Worm (Caenorhabditis elegans) whole organism, dauer: ENCODE results near the gene T20B3.14.

Source experiments
- unc-62 ChIP-seq: sonication (generic microtip); optimal IDR thresholded peaks from 2 replicates; lab custom pipeline; 2017; ENCODE audit warnings: missing biosample characterization, missing genetic modification reagents, missing genetic modification characterization

Gene T20B3.14

DNA sequence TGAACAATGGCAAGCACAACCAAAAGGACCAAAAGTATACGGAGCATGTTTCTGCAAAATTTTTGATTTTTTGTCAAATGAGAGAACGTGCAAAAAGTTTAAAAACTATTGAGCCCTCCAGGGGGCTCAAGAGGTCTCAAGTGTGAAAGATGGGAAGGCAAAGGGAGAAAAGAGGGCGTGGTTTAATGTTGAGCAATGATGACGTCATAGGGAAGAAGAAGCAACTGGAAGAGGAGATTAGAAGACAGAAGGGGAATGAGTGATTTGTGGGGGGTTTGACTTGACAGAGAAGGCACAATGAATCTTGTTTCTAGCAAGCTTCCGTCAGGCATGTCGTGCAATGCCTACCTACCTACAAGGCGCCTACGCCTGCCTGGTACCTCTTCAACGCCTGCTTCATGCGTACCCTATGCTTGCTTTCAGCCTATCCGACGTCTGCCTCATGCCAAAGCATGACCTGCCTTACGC is at the start of gene T20B3.14:
Gene T20B3.14, minus strand, starts transcription at position 51 of the 468 bp plus-strand sequence.
- no peak for TF ChIP-seq unc-62

DNA sequence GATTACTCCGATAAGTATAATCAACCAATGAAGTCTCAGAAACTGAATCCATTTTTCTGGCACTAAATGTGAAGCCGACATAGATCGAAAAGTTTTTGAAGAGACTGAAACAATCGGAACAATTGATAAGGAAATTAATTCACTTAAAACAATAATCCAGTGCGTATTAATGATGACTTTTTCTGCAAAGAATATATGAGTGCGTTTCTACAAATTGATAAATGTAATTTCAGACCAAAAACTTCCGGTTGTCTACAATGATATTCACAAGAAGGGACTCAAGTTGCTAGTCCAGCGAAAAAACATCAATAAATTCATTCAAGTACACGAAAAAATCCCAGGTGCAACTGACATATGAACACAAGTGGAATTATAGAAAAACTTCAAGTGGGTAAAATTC is 48.6 kb upstream of the T20B3.14 start, which contains the start of gene clec-33:
Gene clec-33, minus strand, starts transcription at position 101 of the 400 bp plus-strand sequence.
- TF ChIP-seq unc-62: no peak

DNA sequence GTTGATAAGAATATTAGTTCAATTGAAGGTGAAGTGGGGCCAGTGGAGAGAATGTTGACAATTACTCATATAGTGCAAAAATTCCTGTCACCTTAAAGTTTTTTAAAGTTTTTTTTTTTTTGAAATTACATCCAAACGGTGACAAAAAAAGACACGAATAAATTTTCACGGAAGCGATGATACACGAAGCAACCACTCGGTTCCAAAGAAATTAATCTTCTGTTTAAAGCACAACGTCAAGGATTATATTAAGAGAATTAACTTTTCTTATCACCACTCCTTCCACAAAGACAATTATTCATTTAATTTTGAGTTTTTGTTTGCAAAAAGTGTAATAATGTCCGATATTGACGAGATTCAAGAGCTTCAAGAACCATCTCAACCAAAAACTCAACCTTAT is 44.3 kb upstream of the T20B3.14 start, which contains the start of gene clec-28:
Gene clec-28, plus strand, starts transcription at position 301 of the 400 bp plus-strand sequence.
- TF ChIP-seq unc-62: no peak

DNA sequence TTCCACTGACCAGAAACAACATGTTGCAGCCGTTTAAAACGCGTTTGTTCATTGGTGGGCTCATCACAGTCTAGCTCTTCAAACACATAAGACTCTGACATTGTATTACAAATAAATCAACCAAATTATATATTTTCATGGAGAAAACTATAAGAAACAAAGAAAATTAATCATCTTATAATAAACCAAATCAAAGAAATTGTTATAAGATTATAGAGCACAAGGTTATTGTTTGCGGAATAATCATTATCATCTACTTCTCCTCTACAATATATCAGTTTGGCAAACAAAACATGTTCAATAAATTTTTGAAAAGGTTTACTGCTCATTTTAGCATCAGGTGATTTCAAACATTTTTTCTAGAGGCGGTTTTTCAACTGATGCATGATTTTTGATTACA is 40.6 kb upstream of the T20B3.14 start, which contains the start of the genes clec-32 and clec-24:
Gene clec-32, minus strand, starts transcription at position 101 of the 400 bp plus-strand sequence.
Gene clec-24, plus strand, starts transcription at position 294 of the 400 bp plus-strand sequence.
- no peak for TF ChIP-seq unc-62

DNA sequence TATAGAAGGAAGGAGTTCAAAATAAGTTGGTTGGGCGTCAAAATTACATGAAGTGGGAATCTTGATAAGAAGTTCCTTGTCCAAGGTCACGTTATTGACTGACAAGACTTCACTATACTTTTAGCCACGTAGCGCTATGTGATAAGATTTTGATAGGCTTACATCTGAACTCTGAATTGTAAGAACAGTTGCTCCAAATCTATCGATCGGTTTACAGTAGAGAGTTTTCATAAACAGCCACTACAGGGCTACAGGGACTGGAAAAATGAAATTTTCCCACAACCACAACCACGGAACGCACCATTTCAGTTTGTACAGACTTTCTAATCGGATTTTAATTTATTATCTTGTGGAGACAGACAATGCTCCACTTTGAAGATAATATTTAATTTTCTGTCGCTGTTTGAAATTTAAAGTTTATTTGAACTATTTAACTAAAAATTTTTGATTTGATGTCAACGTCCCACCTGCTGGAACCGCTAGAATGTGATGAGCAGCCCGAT is 36.9 kb upstream of the T20B3.14 start, which contains the start of the genes clec-31 and clec-22:
Gene clec-31, minus strand, starts transcription at position 101 of the 503 bp plus-strand sequence.
Gene clec-22, plus strand, starts transcription at position 453 of the 503 bp plus-strand sequence.
- no peak for TF ChIP-seq unc-62

DNA sequence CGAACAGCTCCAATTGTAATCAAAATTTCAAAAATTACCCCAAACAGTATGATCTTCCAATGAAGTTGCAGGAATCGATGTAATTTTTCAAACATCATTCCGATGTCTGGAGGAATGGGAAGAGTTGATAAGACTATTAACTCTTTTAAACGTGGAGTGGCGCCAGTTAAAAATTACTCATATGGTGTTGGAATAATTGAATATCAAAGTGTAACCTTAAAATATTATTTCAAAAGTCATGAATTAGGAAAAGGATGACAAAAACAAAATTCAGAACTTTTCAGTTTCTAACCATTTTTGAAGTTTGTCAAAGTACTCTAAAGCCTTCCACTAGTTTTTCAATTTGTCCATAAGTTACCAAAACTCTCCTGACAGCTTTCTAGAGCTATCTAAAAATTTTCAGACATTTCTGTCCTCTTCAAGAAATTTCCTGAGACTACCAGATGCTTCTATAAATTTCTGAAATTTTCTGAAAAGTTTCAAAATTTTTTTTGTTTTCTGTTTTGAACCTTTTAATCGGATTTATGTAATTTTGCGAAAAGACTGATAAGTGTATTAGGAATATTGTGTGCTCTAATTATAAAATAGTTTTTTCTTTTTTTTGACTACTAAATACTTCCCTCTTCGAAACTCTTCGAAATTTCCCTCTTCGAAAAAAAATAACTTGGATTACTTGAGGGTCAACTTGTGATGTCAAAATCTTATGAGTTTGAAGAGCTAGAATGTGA is 33.0 kb upstream of the T20B3.14 start, which contains the start of the genes clec-35 and clec-27:
Gene clec-35, minus strand, starts transcription at position 101 of the 728 bp plus-strand sequence.
Gene clec-27, plus strand, starts transcription at position 678 of the 728 bp plus-strand sequence.
- no peak for TF ChIP-seq unc-62

DNA sequence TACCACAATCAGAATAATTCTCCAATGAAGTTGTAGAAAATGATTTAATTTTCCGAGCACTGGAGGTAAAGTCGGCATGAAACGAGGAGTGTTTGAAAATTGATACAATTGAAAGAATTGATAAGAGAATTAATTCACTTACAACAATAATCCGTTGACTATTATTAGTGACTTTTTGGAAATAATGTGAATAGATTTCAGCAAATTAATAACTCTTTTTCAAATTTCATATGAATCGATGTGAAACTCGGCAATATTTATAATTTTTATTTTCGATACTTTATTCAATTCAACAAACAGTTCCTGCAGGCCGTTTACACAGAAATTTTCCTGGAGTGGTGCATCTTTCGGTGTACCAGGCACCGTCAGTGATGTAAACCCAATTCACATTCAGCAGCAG is 30.9 kb upstream of the T20B3.14 start, which contains the start of gene clec-37:
Gene clec-37, minus strand, starts transcription at position 101 of the 400 bp plus-strand sequence.
- no peak for TF ChIP-seq unc-62

DNA sequence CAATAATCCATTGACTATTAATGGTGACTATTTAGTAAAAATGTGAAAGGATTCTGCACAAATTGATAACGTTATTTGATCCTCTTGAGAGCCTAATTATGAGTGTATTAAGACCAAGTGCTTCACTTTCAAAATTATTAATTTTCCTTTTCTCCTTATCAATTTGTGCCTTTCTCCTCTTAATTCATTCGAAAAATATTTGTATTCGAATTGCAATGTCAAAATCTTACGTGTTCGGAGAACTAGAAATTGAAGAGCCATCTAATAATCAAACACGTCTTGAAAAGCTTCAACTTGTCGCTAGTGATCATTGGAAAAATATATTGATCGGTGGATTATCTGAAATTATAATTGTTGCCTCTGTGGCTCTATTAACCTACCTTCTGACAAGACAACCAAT is 27.4 kb upstream of the T20B3.14 start, which contains the start of the genes clec-36 and clec-26:
Gene clec-36, minus strand, starts transcription at position 101 of the 400 bp plus-strand sequence.
Gene clec-26, plus strand, starts transcription at position 114 of the 400 bp plus-strand sequence.
- TF ChIP-seq unc-62: no peak

DNA sequence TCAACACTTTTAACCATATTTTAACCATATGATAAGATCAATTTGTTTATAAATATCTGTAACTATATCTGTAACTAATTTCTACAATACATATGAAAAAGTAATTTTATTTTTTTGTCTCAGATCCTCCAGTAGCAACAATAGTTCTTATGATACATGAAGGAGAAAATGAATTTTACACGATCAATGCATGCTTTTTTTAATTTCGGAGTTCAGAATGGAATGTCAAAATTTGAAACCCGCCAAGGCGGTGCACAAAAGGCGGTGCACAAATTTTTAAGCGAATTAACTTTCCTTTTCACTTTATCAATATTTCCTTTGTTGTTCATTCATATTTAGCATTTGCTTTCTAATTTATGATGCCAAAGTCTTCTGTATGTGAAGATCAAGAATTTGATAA is 21.8 kb upstream of the T20B3.14 start, which contains the start of gene clec-25:
Gene clec-25, plus strand, starts transcription at position 301 of the 400 bp plus-strand sequence.
- TF ChIP-seq unc-62: no peak

DNA sequence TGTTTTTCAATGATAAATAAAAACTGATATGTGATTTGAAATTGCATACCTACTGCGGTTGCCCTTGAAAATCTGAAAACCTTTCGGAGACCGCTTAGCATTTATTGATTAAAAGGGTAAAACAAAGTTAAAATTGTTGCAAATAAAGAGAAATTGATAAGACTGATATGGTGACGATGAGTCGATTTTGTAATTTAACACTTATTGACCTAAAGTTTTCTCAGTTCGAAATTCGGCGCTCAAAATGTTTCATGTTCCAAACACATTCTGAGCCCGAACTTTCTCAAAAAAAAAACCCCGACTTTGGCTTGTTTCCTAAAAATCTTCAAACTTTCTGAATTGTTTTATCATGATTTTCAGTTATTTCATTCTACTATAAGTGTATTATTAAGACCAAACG is 19.8 kb upstream of the T20B3.14 start, which contains the start of gene clec-40:
Gene clec-40, minus strand, starts transcription at position 101 of the 400 bp plus-strand sequence.
- TF ChIP-seq unc-62: no peak

DNA sequence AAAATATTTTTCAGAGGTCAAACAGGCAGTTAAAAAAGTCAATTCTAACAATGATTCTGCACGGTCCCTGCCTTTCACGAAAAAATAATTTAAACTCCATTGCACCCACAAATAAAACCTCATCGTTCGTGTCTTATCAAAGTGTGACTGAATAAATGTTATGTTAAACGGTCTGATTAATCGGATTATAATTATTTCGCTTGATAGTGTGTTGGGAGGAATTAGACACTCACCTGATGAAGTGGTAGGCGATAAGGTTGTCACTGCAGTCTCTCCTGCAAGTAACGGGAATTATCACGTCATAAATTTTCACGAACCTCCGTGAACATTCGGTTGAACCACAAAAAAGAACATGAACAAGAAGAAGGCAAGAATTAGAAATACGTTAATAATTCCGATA is 19.2 kb upstream of the T20B3.14 start:
- TF ChIP-seq unc-62: no peak

DNA sequence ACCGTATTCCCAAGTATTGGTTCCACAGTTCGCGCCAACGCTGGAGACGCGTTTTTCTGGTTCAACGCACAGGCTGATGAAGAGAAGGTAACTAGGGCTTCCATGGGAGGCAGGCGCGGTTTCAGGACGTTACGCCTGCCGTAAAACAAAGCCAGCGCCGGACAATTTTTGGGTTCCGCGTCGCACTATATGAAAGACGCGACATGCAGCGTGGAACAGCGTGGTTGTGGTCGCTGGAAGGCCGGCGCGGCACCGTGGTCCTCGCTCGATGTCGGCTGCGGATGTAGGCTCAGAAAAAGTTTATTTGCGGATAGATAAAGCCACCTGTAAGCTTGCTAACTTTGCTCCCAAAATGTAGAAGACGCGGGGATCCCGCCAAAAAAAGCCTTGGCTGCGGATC is 17.3 kb upstream of the T20B3.14 start:
- TF ChIP-seq unc-62: no peak

DNA sequence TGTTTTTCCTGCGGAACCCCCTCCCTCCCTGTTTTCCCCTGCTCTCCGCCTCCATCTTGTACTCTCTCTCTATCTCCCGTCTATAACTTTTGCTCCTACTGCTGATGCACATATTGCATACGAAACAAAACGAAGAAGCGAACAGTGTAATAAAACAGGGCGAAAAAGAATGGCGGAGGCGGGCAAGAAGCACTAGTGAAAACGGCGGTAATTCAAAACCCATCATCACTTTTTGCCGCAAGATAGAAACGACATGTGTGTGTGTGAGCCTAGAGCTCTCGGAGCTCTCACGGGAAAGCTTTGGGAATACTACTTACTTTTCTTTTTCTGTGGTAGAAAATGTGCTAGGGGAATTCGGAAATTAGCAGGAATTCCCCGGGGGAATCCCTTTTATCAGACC is 15.0 kb upstream of the T20B3.14 start:
- TF ChIP-seq unc-62: no peak

DNA sequence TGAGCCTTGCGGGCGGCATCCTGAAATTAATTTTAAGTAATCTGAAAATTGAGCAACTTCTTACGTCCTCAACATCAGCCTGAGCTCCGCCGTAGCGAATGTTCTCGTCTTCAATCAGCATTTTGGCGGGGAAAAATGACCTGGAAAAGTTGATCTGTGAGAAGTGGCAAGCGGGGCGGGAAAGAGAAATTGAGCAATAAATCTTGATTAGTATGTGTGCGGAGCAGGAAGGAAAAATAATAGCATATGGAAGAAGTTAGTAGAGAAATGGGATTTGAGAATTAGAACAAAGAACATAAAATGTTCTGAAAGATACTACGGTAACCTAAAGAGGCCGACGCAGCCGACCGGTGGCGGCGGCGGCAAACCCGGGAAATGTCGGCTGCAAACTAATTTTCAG is 13.9 kb upstream of the T20B3.14 start, which contains the start of gene tni-3:
Gene tni-3, minus strand, starts transcription at position 140 of the 400 bp plus-strand sequence.
- no peak for TF ChIP-seq unc-62

DNA sequence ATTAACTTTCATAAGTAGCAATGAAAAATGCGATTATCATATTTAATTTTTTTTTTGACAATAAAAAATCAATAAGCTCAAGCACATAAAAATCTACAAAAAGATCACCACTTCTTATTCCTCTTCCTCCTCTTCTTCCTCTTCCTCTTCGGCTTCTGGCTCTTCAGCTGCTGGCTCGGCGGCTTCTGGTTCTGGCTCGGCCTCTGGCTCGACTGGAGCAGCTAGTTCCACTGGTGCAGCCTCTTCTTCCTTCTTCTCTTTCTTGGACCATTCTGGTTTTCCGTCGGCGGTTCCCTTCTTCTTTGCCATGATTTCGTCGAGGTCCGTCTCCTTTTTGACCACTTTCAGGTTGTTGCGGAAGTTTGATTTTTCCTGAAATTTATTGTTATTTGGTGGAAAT is 12.6 kb upstream of the T20B3.14 start:
- no peak for TF ChIP-seq unc-62

DNA sequence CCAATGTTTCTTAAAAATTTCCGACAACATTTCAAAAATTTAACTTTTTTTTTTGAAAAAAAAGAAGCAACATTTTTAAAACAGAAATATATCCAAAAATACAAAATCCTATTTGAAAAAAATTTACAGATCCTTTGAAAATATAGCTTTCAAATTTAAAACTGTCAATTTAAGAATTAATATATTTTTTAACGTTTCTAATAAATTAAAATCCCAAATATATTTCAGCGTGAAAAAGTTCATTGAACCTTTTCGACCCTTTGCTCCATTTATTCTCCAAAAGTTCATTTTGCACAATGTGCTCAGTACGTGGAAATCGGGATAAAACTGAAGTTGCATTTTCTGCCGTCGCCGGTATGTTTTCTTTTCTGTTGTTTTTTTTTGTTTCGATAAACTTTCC is 11.7 kb upstream of the T20B3.14 start, which contains the start of gene phy-3:
Gene phy-3, plus strand, starts transcription at position 301 of the 400 bp plus-strand sequence.
- TF ChIP-seq unc-62: no peak

DNA sequence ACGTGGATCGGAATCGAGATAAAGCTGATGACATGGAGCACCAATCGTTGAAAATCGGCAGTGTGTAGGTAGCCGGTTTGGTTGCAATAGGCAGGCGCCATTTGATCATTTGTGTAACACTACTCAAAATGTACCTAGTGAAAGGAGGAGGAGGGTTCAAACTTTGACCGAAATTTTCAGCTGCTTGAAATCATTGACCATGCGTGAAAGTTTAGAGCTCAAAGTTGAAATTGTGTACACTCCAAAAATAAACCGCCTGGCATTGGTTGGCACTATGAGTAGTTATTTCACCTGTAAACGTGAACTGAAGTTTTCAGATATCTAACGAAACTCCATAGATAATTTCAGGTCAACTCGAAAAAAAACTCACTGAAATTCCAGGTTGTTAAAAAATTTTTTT is 10.8 kb upstream of the T20B3.14 start, which contains the start of gene srh-215:
Gene srh-215, minus strand, starts transcription at position 101 of the 400 bp plus-strand sequence.
- TF ChIP-seq unc-62: no peak
